Worm (Caenorhabditis elegans) whole organism, L2 larva: Measurements from ENCODE around the gene T20B12.5.

Experiments
- F13H6.1 ChIP-seq: sonication (generic microtip); optimal IDR thresholded peaks from 2 replicates; lab custom pipeline; 2016; ENCODE audit warnings: missing genetic modification characterization, missing compliant biosample characterization
- R02D3.7 ChIP-seq: fragments of 150-350 bp; optimal IDR thresholded peaks from 2 replicates; lab custom pipeline; 2014; ENCODE audit warnings: missing biosample characterization, missing genetic modification characterization
- Y55F3AM.14 ChIP-seq: fragments of 200-800 bp; sonication (Bioruptor generic); optimal IDR thresholded peaks from 2 replicates; lab custom pipeline; 2018; ENCODE audit warnings: mild to moderate bottlenecking, missing genetic modification characterization, missing compliant biosample characterization
- ZK546.5 ChIP-seq: sonication (generic microtip); optimal IDR thresholded peaks from 2 replicates; lab custom pipeline; 2017; ENCODE audit warnings: missing biosample characterization, missing genetic modification characterization
- alr-1 ChIP-seq: fragments of 150-350 bp; optimal IDR thresholded peaks from 2 replicates; lab custom pipeline; 2014; ENCODE audit warnings: missing biosample characterization, missing genetic modification characterization
- aly-2 ChIP-seq: fragments of 150-350 bp; optimal IDR thresholded peaks from 2 replicates; lab custom pipeline; 2014; ENCODE audit warnings: missing biosample characterization, missing genetic modification characterization
- ama-1 ChIP-seq: fragments of 150-350 bp; optimal IDR thresholded peaks from 2 replicates; lab custom pipeline; 2018; ENCODE audit warnings: inconsistent platforms
- blmp-1 ChIP-seq: sonication (generic microtip); optimal IDR thresholded peaks from 2 replicates; lab custom pipeline; 2017; ENCODE audit warnings: missing genetic modification characterization, mild to moderate bottlenecking, missing compliant biosample characterization, antibody characterized with exemption, moderate library complexity; ENCODE audit not compliant: insufficient read depth
- ceh-16 ChIP-seq: fragments of 150-350 bp; optimal IDR thresholded peaks from 2 replicates; lab custom pipeline; 2014; ENCODE audit warnings: missing biosample characterization, missing genetic modification characterization
- ceh-82 ChIP-seq: fragments of 150-350 bp; optimal IDR thresholded peaks from 2 replicates; lab custom pipeline; 2014; ENCODE audit warnings: missing biosample characterization, missing genetic modification characterization
- dmd-4 ChIP-seq: sonication (generic microtip); optimal IDR thresholded peaks from 2 replicates; lab custom pipeline; 2017; ENCODE audit warnings: missing biosample characterization, missing genetic modification characterization
- egl-27 ChIP-seq: sonication (generic microtip); optimal IDR thresholded peaks from 3 replicates; lab custom pipeline; 2017; ENCODE audit warnings: missing biosample characterization, missing genetic modification reagents, missing genetic modification characterization
- elt-1 ChIP-seq: fragments of 150-350 bp; optimal IDR thresholded peaks from 2 replicates; lab custom pipeline; 2014; ENCODE audit warnings: missing biosample characterization, missing genetic modification characterization
- elt-3 ChIP-seq: sonication (generic microtip); optimal IDR thresholded peaks from 2 replicates; lab custom pipeline; 2017; ENCODE audit warnings: missing biosample characterization, missing genetic modification characterization
- fos-1 ChIP-seq: fragments of 150-350 bp; optimal IDR thresholded peaks from 2 replicates; lab custom pipeline; 2014; ENCODE audit warnings: missing biosample characterization, missing genetic modification characterization
- gmeb-1 ChIP-seq: fragments of 150-350 bp; optimal IDR thresholded peaks from 2 replicates; lab custom pipeline; 2014; ENCODE audit warnings: missing biosample characterization, missing genetic modification characterization
- lin-11 ChIP-seq: fragments of 150-350 bp; sonication (generic microtip); optimal IDR thresholded peaks from 2 replicates; lab custom pipeline; 2014; ENCODE audit warnings: missing biosample characterization, missing genetic modification characterization, inconsistent platforms, mixed read lengths
- lin-13 ChIP-seq: fragments of 150-350 bp; optimal IDR thresholded peaks from 2 replicates; lab custom pipeline; 2014; ENCODE audit warnings: missing biosample characterization, missing genetic modification reagents, missing genetic modification characterization
- lin-39 ChIP-seq: fragments of 150-350 bp; optimal IDR thresholded peaks from 2 replicates; lab custom pipeline; 2014; ENCODE audit warnings: missing biosample characterization, missing genetic modification reagents, missing genetic modification characterization
- lsy-2 ChIP-seq, 2 experiments: fragments of 150-350 bp in 1 of 2; sonication (generic microtip) in 1 of 2; optimal IDR thresholded peaks; 2 replicates each; lab custom pipeline; 2014 to 2017; ENCODE audit warnings: missing biosample characterization in 2 of 2, missing genetic modification characterization in 2 of 2
- mab-5 ChIP-seq: fragments of 150-350 bp; optimal IDR thresholded peaks from 2 replicates; lab custom pipeline; 2014; ENCODE audit warnings: missing biosample characterization, missing genetic modification characterization
- mdl-1 ChIP-seq, 2 experiments: fragments of 150-350 bp in 1 of 2; sonication (generic microtip) in 1 of 2; optimal IDR thresholded peaks; 2 replicates each; lab custom pipeline; 2017; ENCODE audit warnings: missing biosample characterization in 2 of 2, missing genetic modification characterization in 2 of 2
- nhr-12 ChIP-seq: fragments of 150-350 bp; optimal IDR thresholded peaks from 2 replicates; lab custom pipeline; 2014; ENCODE audit warnings: missing biosample characterization, missing genetic modification characterization
- nhr-129 ChIP-seq: fragments of 150-350 bp; optimal IDR thresholded peaks from 2 replicates; lab custom pipeline; 2014; ENCODE audit warnings: missing biosample characterization, missing genetic modification characterization
- nhr-237 ChIP-seq: fragments of 150-350 bp; optimal IDR thresholded peaks from 2 replicates; lab custom pipeline; 2014; ENCODE audit warnings: missing biosample characterization, missing genetic modification characterization
- nhr-6 ChIP-seq: fragments of 150-350 bp; optimal IDR thresholded peaks from 2 replicates; lab custom pipeline; 2014; ENCODE audit warnings: missing biosample characterization, missing genetic modification characterization
- nhr-77 ChIP-seq: fragments of 150-350 bp; optimal IDR thresholded peaks from 2 replicates; lab custom pipeline; 2014; ENCODE audit warnings: missing biosample characterization, missing genetic modification characterization
- peb-1 ChIP-seq: fragments of 150-350 bp; optimal IDR thresholded peaks from 2 replicates; lab custom pipeline; 2014; ENCODE audit warnings: missing biosample characterization, missing genetic modification characterization
- sem-4 ChIP-seq: fragments of 150-350 bp; optimal IDR thresholded peaks from 2 replicates; lab custom pipeline; 2014; ENCODE audit warnings: missing biosample characterization, missing genetic modification reagents, missing genetic modification characterization
- snpc-4 ChIP-seq: fragments of 150-350 bp; optimal IDR thresholded peaks from 2 replicates; lab custom pipeline; 2014; ENCODE audit warnings: missing biosample characterization, missing genetic modification characterization
- unc-39 ChIP-seq: fragments of 150-350 bp; optimal IDR thresholded peaks from 2 replicates; lab custom pipeline; 2014; ENCODE audit warnings: missing biosample characterization, missing genetic modification characterization
- unc-55 ChIP-seq: fragments of 150-350 bp; sonication (generic microtip); optimal IDR thresholded peaks from 3 replicates; lab custom pipeline; 2014; ENCODE audit warnings: missing biosample characterization, missing genetic modification reagents, missing genetic modification characterization
- unc-62 ChIP-seq: fragments of 150-350 bp; optimal IDR thresholded peaks from 2 replicates; lab custom pipeline; 2014; ENCODE audit warnings: missing biosample characterization, missing genetic modification reagents, missing genetic modification characterization
- ztf-11 ChIP-seq: sonication (generic microtip); optimal IDR thresholded peaks from 2 replicates; lab custom pipeline; 2017; ENCODE audit warnings: missing biosample characterization, missing genetic modification characterization
- ztf-4 ChIP-seq: fragments of 150-350 bp; optimal IDR thresholded peaks from 2 replicates; lab custom pipeline; 2014; ENCODE audit warnings: missing biosample characterization, missing genetic modification characterization

T20B12.5 gene

ce11 chrIII:7367012-7367760, at the start of gene T20B12.5, which contains the start of gene T20B12.4:
Gene T20B12.5 (minus strand): TSS chrIII:7367112.
Gene T20B12.4 (plus strand): TSS chrIII:7367710.
- no peak for TF ChIP-seq aly-2 (tag; lab: Kevin White, UChicago)
- TF ChIP-seq ZK546.5 (tag; lab: Kevin White, UChicago), result no peak
- no peak for TF ChIP-seq peb-1
- TF ChIP-seq alr-1 (tag; lab: Kevin White, UChicago), result no peak
- TF ChIP-seq nhr-6 (tag; lab: Kevin White, UChicago), result no peak
- no peak for TF ChIP-seq R02D3.7 (tag; lab: Kevin White, UChicago)
- TF ChIP-seq ama-1, result no peak
- TF ChIP-seq lin-39 (tag; lab: Kevin White, UChicago), result no peak
- TF ChIP-seq sem-4 (tag; lab: Kevin White, UChicago), result no peak
- TF ChIP-seq ceh-82 (tag; lab: Kevin White, UChicago), result no peak
- no peak for TF ChIP-seq unc-62 (GFP tag; lab: Kevin White, UChicago)
- no peak for TF ChIP-seq gmeb-1 (tag; lab: Kevin White, UChicago)
- TF ChIP-seq snpc-4 (tag; lab: Kevin White, UChicago), result no peak
- TF ChIP-seq elt-1, result no peak
- TF ChIP-seq mab-5, result no peak
- TF ChIP-seq Y55F3AM.14 (GFP tag; lab: Kevin White, UChicago), result no peak
- TF ChIP-seq unc-55 (GFP tag; lab: Kevin White, UChicago), result no peak

ce11 chrIII:7399004-7399403, 32.1 kb upstream of the T20B12.5 start:
- TF ChIP-seq nhr-12 (tag; lab: Kevin White, UChicago) (no peak), alr-1 (tag; lab: Kevin White, UChicago) (no peak), lin-13 (no peak), dmd-4 (no peak), ztf-4 (no peak), sem-4 (tag; lab: Kevin White, UChicago) (no peak), ztf-11 (tag; lab: Kevin White, UChicago) (no peak), fos-1 (tag; lab: Kevin White, UChicago) (no peak)
- TF ChIP-seq, all 48 proteins: peak for 0

ce11 chrIII:7397196-7397595, 30.3 kb upstream of the T20B12.5 start:
- peak in 1 of 2 experiments; percentile 28 for TF ChIP-seq lsy-2 (tag; optimal IDR thresholded peaks at IDR 0.05; lab: Kevin White, UChicago)
- no peak for TF ChIP-seq ztf-11 (tag; lab: Kevin White, UChicago)
- TF ChIP-seq egl-27 (tag; lab: Kevin White, UChicago), result no peak
- no peak for TF ChIP-seq ceh-16 (tag; lab: Kevin White, UChicago)
- TF ChIP-seq lin-39 (tag; lab: Kevin White, UChicago), result no peak
- TF ChIP-seq nhr-129 (tag; lab: Kevin White, UChicago), result peak; percentile 25
- no peak for TF ChIP-seq ama-1
- TF ChIP-seq lin-13, result no peak
- no peak for TF ChIP-seq mdl-1 (tag; optimal IDR thresholded peaks at IDR 0.05; lab: Kevin White, UChicago)
- no peak for TF ChIP-seq nhr-237 (tag; lab: Kevin White, UChicago)
- TF ChIP-seq unc-62 (GFP tag; lab: Kevin White, UChicago), result no peak
- no peak for TF ChIP-seq nhr-77 (tag; lab: Kevin White, UChicago)
- TF ChIP-seq lin-11 (tag; lab: Kevin White, UChicago), result no peak
- TF ChIP-seq unc-55 (GFP tag; lab: Kevin White, UChicago), result no peak
- TF ChIP-seq elt-3, result no peak
- peak; percentile 1 for TF ChIP-seq fos-1 (tag; lab: Kevin White, UChicago)
- no peak for TF ChIP-seq blmp-1 (tag; lab: Kevin White, UChicago)
- TF ChIP-seq snpc-4 (tag; lab: Kevin White, UChicago), result no peak

- no peak for TF ChIP-seq lin-13
- TF ChIP-seq F13H6.1 (tag; lab: Kevin White, UChicago), result no peak
- no peak for TF ChIP-seq ceh-82 (tag; lab: Kevin White, UChicago)
- TF ChIP-seq R02D3.7 (tag; lab: Kevin White, UChicago), result no peak
- no peak for TF ChIP-seq mdl-1 (tag; optimal IDR thresholded peaks at IDR 0.05; lab: Kevin White, UChicago)
- no peak for TF ChIP-seq ztf-4
- TF ChIP-seq unc-39 (tag; lab: Kevin White, UChicago), result no peak
- TF ChIP-seq alr-1 (tag; lab: Kevin White, UChicago), result no peak
- no peak for TF ChIP-seq peb-1
Measured at ce11 chrIII:7395354-7395753, 28.4 kb upstream of the T20B12.5 start, which contains the start of gene lgc-50. Gene lgc-50 (minus strand): TSS chrIII:7395454.
